Fruit fly (Drosophila melanogaster) whole organism, embryonic: ENCODE measurements around the gene Pcif1.

Experiments
- Aef1 ChIP-seq: fragments of 200-800 bp; sonication (Bioruptor generic); IDR thresholded peaks from 3 replicates; pipeline ENCODE4 v1.3.6; 2022; ENCODE audit warnings: missing biosample characterization, missing genetic modification characterization
- C15 ChIP-seq: fragments of 200-800 bp; sonication (Bioruptor generic); IDR thresholded peaks from 3 replicates; pipeline ENCODE4 v1.3.6; 2022; ENCODE audit warnings: missing biosample characterization, missing genetic modification characterization
- CG10147 ChIP-seq: fragments of 200-800 bp; sonication (Bioruptor generic); optimal IDR thresholded peaks from 2 replicates; lab custom pipeline; 2019; ENCODE audit warnings: missing biosample characterization, mild to moderate bottlenecking, missing genetic modification characterization, moderate library complexity
- CG10321 ChIP-seq: fragments of 200-800 bp; sonication (Bioruptor generic); IDR thresholded peaks from 2 replicates; pipeline ENCODE4 v1.3.6; 2022; ENCODE audit warnings: missing biosample characterization, missing genetic modification characterization
- CG10543 ChIP-seq: fragments of 200-800 bp; sonication (Bioruptor generic); optimal IDR thresholded peaks from 3 replicates; lab custom pipeline; 2017; ENCODE audit warnings: missing biosample characterization, mild to moderate bottlenecking, missing genetic modification characterization, moderate library complexity
- CG11247 ChIP-seq: fragments of 200-800 bp; sonication (Bioruptor generic); IDR thresholded peaks from 2 replicates; pipeline ENCODE4 v1.3.6; 2022; ENCODE audit warnings: missing biosample characterization, missing genetic modification characterization
- CG11696 ChIP-seq: fragments of 200-800 bp; sonication (Bioruptor generic); IDR thresholded peaks from 2 replicates; pipeline ENCODE4 v1.3.6; 2022; ENCODE audit warnings: missing biosample characterization, missing genetic modification characterization
- CG12219 ChIP-seq: fragments of 200-800 bp; sonication (Bioruptor generic); optimal IDR thresholded peaks from 3 replicates; lab custom pipeline; 2018; ENCODE audit warnings: missing biosample characterization, mild to moderate bottlenecking, missing genetic modification characterization
- CG12769 ChIP-seq: fragments of 200-800 bp; sonication (Bioruptor generic); optimal IDR thresholded peaks from 2 replicates; lab custom pipeline; 2019; ENCODE audit warnings: missing biosample characterization, mild to moderate bottlenecking, missing genetic modification characterization, moderate library complexity
- CG13894 ChIP-seq: fragments of 200-800 bp; sonication (Bioruptor generic); optimal IDR thresholded peaks from 3 replicates; lab custom pipeline; 2018; ENCODE audit warnings: missing biosample characterization, mild to moderate bottlenecking, missing genetic modification characterization, moderate library complexity
- CG14965 ChIP-seq: fragments of 200-800 bp; sonication (Bioruptor generic); optimal IDR thresholded peaks from 2 replicates; lab custom pipeline; 2016; ENCODE audit warnings: missing biosample characterization, missing genetic modification characterization, borderline replicate concordance
- CG15601 ChIP-seq: fragments of 200-800 bp; sonication (Bioruptor generic); optimal IDR thresholded peaks from 3 replicates; lab custom pipeline; 2019; ENCODE audit warnings: missing biosample characterization, mild to moderate bottlenecking, missing genetic modification characterization, moderate library complexity
- CG1603 ChIP-seq: fragments of 200-800 bp; sonication (Bioruptor generic); optimal IDR thresholded peaks from 2 replicates; lab custom pipeline; 2019; ENCODE audit warnings: missing biosample characterization, mild to moderate bottlenecking, missing genetic modification characterization, moderate library complexity
- CG2129 ChIP-seq: fragments of 200-800 bp; sonication (Bioruptor generic); IDR thresholded peaks from 2 replicates; pipeline ENCODE4 v1.3.6; 2022; ENCODE audit warnings: missing biosample characterization, missing genetic modification characterization; ENCODE audit not compliant: partially characterized antibody
- CG2199 ChIP-seq: fragments of 200-800 bp; sonication (Bioruptor generic); IDR thresholded peaks from 3 replicates; pipeline ENCODE4 v1.3.6; 2022; ENCODE audit warnings: missing biosample characterization, missing genetic modification characterization
- CG30020 ChIP-seq: fragments of 200-800 bp; optimal IDR thresholded peaks from 2 replicates; lab custom pipeline; 2019; ENCODE audit warnings: missing biosample characterization, mild to moderate bottlenecking, missing genetic modification characterization, moderate library complexity
- CG31441 ChIP-seq: fragments of 200-800 bp; sonication (Bioruptor generic); IDR thresholded peaks from 2 replicates; pipeline ENCODE4 v1.3.6; 2022; ENCODE audit warnings: missing biosample characterization, missing genetic modification characterization
- CG34422 ChIP-seq: fragments of 200-800 bp; sonication (Bioruptor generic); IDR thresholded peaks from 3 replicates; pipeline ENCODE4 v1.3.6; 2022; ENCODE audit warnings: missing biosample characterization, missing genetic modification characterization
- CG3726 ChIP-seq: fragments of 200-800 bp; sonication (Bioruptor generic); IDR thresholded peaks from 3 replicates; pipeline ENCODE4, ENCODE4 v1.3.6; 2022; ENCODE audit warnings: missing biosample characterization, missing genetic modification characterization
- CG43689 ChIP-seq: fragments of 200-800 bp; sonication (Bioruptor generic); IDR thresholded peaks from 2 replicates; pipeline ENCODE4 v1.3.6; 2022; ENCODE audit warnings: missing biosample characterization, missing genetic modification characterization
- CG4424 ChIP-seq: fragments of 200-800 bp; sonication (Bioruptor generic); optimal IDR thresholded peaks from 3 replicates; lab custom pipeline; 2016; ENCODE audit warnings: missing biosample characterization, missing genetic modification characterization
- CG6175 ChIP-seq: fragments of 200-800 bp; sonication (Bioruptor generic); IDR thresholded peaks from 3 replicates; pipeline ENCODE4 v1.3.6; 2022; ENCODE audit warnings: missing biosample characterization, missing genetic modification characterization
- CG7963 ChIP-seq: fragments of 200-800 bp; sonication (Bioruptor generic); IDR thresholded peaks from 3 replicates; pipeline ENCODE4 v1.3.6; 2022; ENCODE audit warnings: missing biosample characterization, missing genetic modification characterization; ENCODE audit not compliant: partially characterized antibody
- CG7987 ChIP-seq: fragments of 200-800 bp; sonication (Bioruptor generic); optimal IDR thresholded peaks from 2 replicates; lab custom pipeline; 2018; ENCODE audit warnings: missing biosample characterization, mild to moderate bottlenecking, missing genetic modification characterization, moderate library complexity
- CG8089 ChIP-seq: fragments of 200-800 bp; sonication (Bioruptor generic); optimal IDR thresholded peaks from 3 replicates; lab custom pipeline; 2016; ENCODE audit warnings: missing biosample characterization, missing genetic modification characterization
- Dad ChIP-seq: fragments of 200-800 bp; sonication (Bioruptor generic); optimal IDR thresholded peaks from 3 replicates; lab custom pipeline; 2016; ENCODE audit warnings: missing biosample characterization, missing genetic modification characterization
- Dip3 ChIP-seq: fragments of 200-800 bp; sonication (Bioruptor generic); optimal IDR thresholded peaks from 3 replicates; lab custom pipeline; 2016; ENCODE audit warnings: missing biosample characterization, missing genetic modification characterization
- Dll ChIP-seq: fragments of 200-800 bp; sonication (Bioruptor generic); IDR thresholded peaks from 4 replicates; pipeline ENCODE4 v1.3.6; 2022; ENCODE audit warnings: missing biosample characterization, missing genetic modification characterization; ENCODE audit not compliant: partially characterized antibody
- Elba2 ChIP-seq: fragments of 200-800 bp; sonication (Bioruptor generic); optimal IDR thresholded peaks from 3 replicates; lab custom pipeline; 2016; ENCODE audit warnings: missing biosample characterization, missing genetic modification characterization
- HLHmδ ChIP-seq: fragments of 200-800 bp; sonication (Bioruptor generic); optimal IDR thresholded peaks from 2 replicates; lab custom pipeline; 2018; ENCODE audit warnings: missing biosample characterization, mild to moderate bottlenecking, missing genetic modification characterization, moderate library complexity
- PHDP ChIP-seq: fragments of 200-800 bp; sonication (Bioruptor generic); optimal IDR thresholded peaks from 3 replicates; lab custom pipeline; 2018; ENCODE audit warnings: missing biosample characterization, mild to moderate bottlenecking, missing genetic modification characterization, moderate library complexity
- Sox100B ChIP-seq: fragments of 200-800 bp; sonication (Bioruptor generic); optimal IDR thresholded peaks from 3 replicates; lab custom pipeline; 2018; ENCODE audit warnings: missing biosample characterization, mild to moderate bottlenecking, missing genetic modification characterization
- Xrp1 ChIP-seq: fragments of 200-800 bp; sonication (Bioruptor generic); IDR thresholded peaks from 2 replicates; pipeline ENCODE4 v1.3.6; 2022; ENCODE audit warnings: missing biosample characterization, missing genetic modification characterization
- aop ChIP-seq: fragments of 200-800 bp; sonication (Bioruptor generic); IDR thresholded peaks from 2 replicates; pipeline ENCODE4 v1.3.6; 2022; ENCODE audit warnings: missing biosample characterization, missing genetic modification characterization
- bsh ChIP-seq, 2 experiments: fragments of 200-800 bp; sonication (Bioruptor generic); optimal IDR thresholded peaks; 2 replicates each; lab custom pipeline; 2017 to 2018; ENCODE audit warnings: mild to moderate bottlenecking in 2 of 2, missing biosample characterization in 2 of 2, missing genetic modification characterization in 2 of 2, moderate library complexity in 1 of 2
- caup ChIP-seq: fragments of 200-800 bp; sonication (Bioruptor generic); optimal IDR thresholded peaks from 3 replicates; lab custom pipeline; 2017; ENCODE audit warnings: missing biosample characterization, mild to moderate bottlenecking, missing genetic modification characterization, moderate library complexity; ENCODE audit not compliant: severe bottlenecking
- chm ChIP-seq: fragments of 200-800 bp; sonication (Bioruptor generic); IDR thresholded peaks from 2 replicates; pipeline ENCODE4 v1.3.6; 2022; ENCODE audit warnings: missing biosample characterization, missing genetic modification characterization
- croc ChIP-seq: fragments of 200-800 bp; sonication (Bioruptor generic); conservative IDR thresholded peaks from 3 replicates; pipeline ENCODE4 v1.3.6; 2022; ENCODE audit warnings: missing biosample characterization, missing genetic modification characterization
- dm ChIP-seq: fragments of 200-800 bp; sonication (Bioruptor generic); optimal IDR thresholded peaks from 3 replicates; lab custom pipeline; 2016; ENCODE audit warnings: missing biosample characterization, missing genetic modification characterization
- gro ChIP-seq: fragments of 200-800 bp; sonication (Bioruptor generic); optimal IDR thresholded peaks from 2 replicates; lab custom pipeline; 2016; ENCODE audit warnings: missing biosample characterization, missing genetic modification characterization
- her ChIP-seq: fragments of 200-800 bp; sonication (Bioruptor generic); optimal IDR thresholded peaks from 2 replicates; lab custom pipeline; 2016; ENCODE audit warnings: missing biosample characterization, missing genetic modification characterization
- kay ChIP-seq: fragments of 200-800 bp; sonication (Bioruptor generic); optimal IDR thresholded peaks from 2 replicates; lab custom pipeline; 2016; ENCODE audit warnings: missing biosample characterization, missing genetic modification characterization
- lilli ChIP-seq: fragments of 200-800 bp; sonication (Bioruptor generic); optimal IDR thresholded peaks from 3 replicates; lab custom pipeline; 2016; ENCODE audit warnings: missing biosample characterization, missing genetic modification characterization
- mirr ChIP-seq: fragments of 200-800 bp; sonication (Bioruptor generic); optimal IDR thresholded peaks from 3 replicates; lab custom pipeline; 2018; ENCODE audit warnings: missing biosample characterization, mild to moderate bottlenecking, missing genetic modification characterization
- nerfin-1 ChIP-seq: fragments of 200-800 bp; sonication (Bioruptor generic); optimal IDR thresholded peaks from 3 replicates; lab custom pipeline; 2019; ENCODE audit warnings: missing biosample characterization, mild to moderate bottlenecking, missing genetic modification characterization, moderate library complexity
- odd ChIP-seq: fragments of 200-800 bp; sonication (Bioruptor generic); optimal IDR thresholded peaks from 2 replicates; lab custom pipeline; 2017; ENCODE audit warnings: missing biosample characterization, mild to moderate bottlenecking, missing genetic modification characterization
- onecut ChIP-seq: fragments of 200-800 bp; sonication (Bioruptor generic); IDR thresholded peaks from 2 replicates; pipeline ENCODE4 v1.3.6; 2022; ENCODE audit warnings: missing biosample characterization, missing genetic modification characterization
- sens ChIP-seq: fragments of 200-800 bp; sonication (Bioruptor generic); peaks from one replicate; lab custom pipeline; 2016; ENCODE audit warnings: missing biosample characterization, missing genetic modification characterization
- sna ChIP-seq: fragments of 200-800 bp; sonication (Bioruptor generic); IDR thresholded peaks from 2 replicates; pipeline ENCODE4 v1.3.6; 2022; ENCODE audit warnings: missing biosample characterization, missing genetic modification characterization; ENCODE audit not compliant: partially characterized antibody
- trh ChIP-seq: fragments of 200-800 bp; sonication (Bioruptor generic); optimal IDR thresholded peaks from 2 replicates; lab custom pipeline; 2016; ENCODE audit warnings: missing biosample characterization, missing genetic modification characterization

The Pcif1 gene

dm6 chr3L:20798325-20798846 is 12.4 kb upstream of the Pcif1 start, which contains the start of the genes CG3698 and tzn (continued):
- TF ChIP-seq Dll (no peak), onecut (GFP tag; lab: Robert Waterston, UW) (peak; percentile 91), aop (GFP tag; lab: Robert Waterston, UW) (0 out of 2 replicates have a peak, but pooled peaks have one; percentile 48), C15 (peak; percentile 92), caup (GFP tag; lab: Kevin White, UChicago) (peak; percentile 98), sens (peak; percentile 92), lilli (peak; percentile 77), Aef1 (GFP tag; lab: Robert Waterston, UW) (peak; percentile 89), CG11696 (GFP tag; lab: Robert Waterston, UW) (peak; percentile 72), CG4424 (GFP tag; lab: Kevin White, UChicago) (peak; percentile 95), HLHmδ (GFP tag; lab: Kevin White, UChicago) (peak; percentile 92), CG15601 (tag; lab: Kevin White, UChicago) (peak; percentile 92), bsh (GFP tag; optimal IDR thresholded peaks at IDR 0.05; lab: Kevin White, UChicago) (peak in 1 of 2 experiments; percentile 89), Elba2 (peak; percentile 57), mirr (GFP tag; lab: Kevin White, UChicago) (peak; percentile 93), Sox100B (GFP tag; lab: Kevin White, UChicago) (no peak), CG7987 (GFP tag; lab: Kevin White, UChicago) (peak; percentile 99), chm (GFP tag; lab: Robert Waterston, UW) (peak; percentile 97), PHDP (tag; lab: Kevin White, UChicago) (peak; percentile 91), CG30020 (tag; lab: Kevin White, UChicago) (peak; percentile 66), CG8089 (GFP tag; lab: Kevin White, UChicago) (peak; percentile 86), Xrp1 (GFP tag; lab: Robert Waterston, UW) (peak; percentile 43; the same call in 1 of the 2 replicates), CG2129 (no peak), CG1603 (peak; percentile 94), kay (GFP tag; lab: Kevin White, UChicago) (peak; percentile 56), CG43689 (peak; percentile 94), CG12769 (tag; lab: Kevin White, UChicago) (no peak), CG10321 (GFP tag; lab: Robert Waterston, UW) (peak; percentile 80), odd (GFP tag; lab: Kevin White, UChicago) (no peak), CG3726 (GFP tag; lab: Robert Waterston, UW) (peak; percentile 89), croc (peak; percentile 85), CG6175 (GFP tag; lab: Robert Waterston, UW) (peak; percentile 94), CG14965 (GFP tag; lab: Kevin White, UChicago) (peak; percentile 40), Dip3 (GFP tag; lab: Kevin White, UChicago) (peak; percentile 68), CG31441 (GFP tag; lab: Robert Waterston, UW) (no peak; the same call in 1 of the 2 replicates), CG12219 (GFP tag; lab: Kevin White, UChicago) (peak; percentile 88), nerfin-1 (peak; percentile 85), her (GFP tag; lab: Kevin White, UChicago) (peak; percentile 79), CG11247 (GFP tag; lab: Robert Waterston, UW) (peak; percentile 91), trh (GFP tag; lab: Kevin White, UChicago) (peak; percentile 94), CG13894 (tag; lab: Kevin White, UChicago) (no peak), CG34422 (GFP tag; lab: Robert Waterston, UW) (peak; percentile 95), CG10147 (GFP tag; lab: Kevin White, UChicago) (peak; percentile 90), Dad (GFP tag; lab: Kevin White, UChicago) (peak; percentile 88), CG10543 (GFP tag; lab: Kevin White, UChicago) (peak; percentile 91), gro (GFP tag; lab: Kevin White, UChicago) (peak; percentile 82), CG2199 (GFP tag; lab: Robert Waterston, UW) (peak; percentile 97), dm (GFP tag; lab: Kevin White, UChicago) (peak; percentile 85), CG7963 (no peak), sna (GFP tag; lab: Robert Waterston, UW) (no peak)
